Fruit fly (Drosophila melanogaster) whole organism, wandering third instar larva: ENCODE results near the gene Trf5.

ENCODE experiments used
- Myc ChIP-seq: fragments of >200 bp; optimal IDR thresholded peaks from 2 replicates; lab custom pipeline; 2017
- pan ChIP-seq: fragments of >200 bp; optimal IDR thresholded peaks from 2 replicates; lab custom pipeline; 2017

DNA sequence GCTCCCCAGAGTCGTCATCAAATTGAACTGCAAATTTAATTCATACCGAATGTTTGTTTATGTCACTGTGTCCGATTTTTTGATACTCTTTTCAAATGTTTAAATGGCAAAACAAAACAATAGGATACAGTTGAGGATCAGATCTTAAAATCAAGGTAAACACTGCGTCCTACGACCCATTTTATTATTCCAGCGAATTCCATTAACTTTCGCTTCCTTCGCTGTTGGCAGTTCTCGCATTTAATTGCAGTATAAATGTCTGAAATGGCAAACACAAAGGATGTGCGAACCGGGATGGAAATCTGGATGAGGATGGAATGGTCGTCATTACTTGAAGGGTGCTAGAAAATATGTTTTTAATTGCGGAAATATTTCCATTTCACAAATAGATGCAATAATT lies 43.9 kb downstream of the Trf5 start, which contains the start of gene CG33125:
- no peak for TF ChIP-seq Myc (lab: Kevin White, UChicago)
- no peak for TF ChIP-seq pan (lab: Kevin White, UChicago)
